Fruit fly (Drosophila melanogaster): ENCODE measurements around the gene PGRP-SA.
A peak's percentile ranks its signal among the peaks of the same experiment; 100 is the strongest.

PGRP-SA gene

dm6 chrX:11555070-11555469, 6.4 kb upstream of the PGRP-SA start (continued):
- no peak for TF ChIP-seq pros (GFP tag; optimal IDR thresholded peaks at IDR 0.05)
- peak; percentile 6 for TF ChIP-seq CG4424 (GFP tag; optimal IDR thresholded peaks at IDR 0.05)
- no peak for TF ChIP-seq chm (GFP tag; IDR thresholded peaks at IDR 0.05)
- TF ChIP-seq emc (GFP tag; optimal IDR thresholded peaks at IDR 0.05) = no peak
- no peak for TF ChIP-seq croc (GFP tag; conservative IDR thresholded peaks at IDR 0.05)
- TF ChIP-seq CG12769 (tag; optimal IDR thresholded peaks at IDR 0.05) = no peak
- no peak for TF ChIP-seq slou (GFP tag; optimal IDR thresholded peaks at IDR 0.05)
- no peak for TF ChIP-seq CG18262 (tag; optimal IDR thresholded peaks at IDR 0.05)
- no peak for TF ChIP-seq Hmx (GFP tag; optimal IDR thresholded peaks at IDR 0.05)
- peak; percentile 12 for TF ChIP-seq CG11504 (tag; optimal IDR thresholded peaks at IDR 0.05)
- no peak for TF ChIP-seq CG8924 (tag; optimal IDR thresholded peaks at IDR 0.05)
- TF ChIP-seq Hr51 (GFP tag; optimal IDR thresholded peaks at IDR 0.05) = peak in 1 of 2 experiments; percentile 14

- TF ChIP-seq CG4360 (GFP tag; IDR thresholded peaks at IDR 0.05) (no peak), CG12769 (tag; optimal IDR thresholded peaks at IDR 0.05) (peak; percentile 70), CG10543 (GFP tag; optimal IDR thresholded peaks at IDR 0.05) (peak; percentile 78), row (GFP tag; IDR thresholded peaks at IDR 0.05) (0 out of 3 replicates have a peak, but pooled peaks have one; percentile 5), sd (tag; optimal IDR thresholded peaks at IDR 0.05) (peak; percentile 18), crol (GFP tag; IDR thresholded peaks at IDR 0.05) (peak; percentile 80), so (GFP tag; IDR thresholded peaks at IDR 0.05) (0 out of 3 replicates have a peak, but pooled peaks have one; percentile 20), CG6689 (GFP tag; IDR thresholded peaks at IDR 0.05) (no peak), Deaf1 (tag; optimal IDR thresholded peaks at IDR 0.05) (peak; percentile 27)
Observed at dm6 chrX:11556774-11557173, 4.7 kb upstream of the PGRP-SA start.

DNA sequence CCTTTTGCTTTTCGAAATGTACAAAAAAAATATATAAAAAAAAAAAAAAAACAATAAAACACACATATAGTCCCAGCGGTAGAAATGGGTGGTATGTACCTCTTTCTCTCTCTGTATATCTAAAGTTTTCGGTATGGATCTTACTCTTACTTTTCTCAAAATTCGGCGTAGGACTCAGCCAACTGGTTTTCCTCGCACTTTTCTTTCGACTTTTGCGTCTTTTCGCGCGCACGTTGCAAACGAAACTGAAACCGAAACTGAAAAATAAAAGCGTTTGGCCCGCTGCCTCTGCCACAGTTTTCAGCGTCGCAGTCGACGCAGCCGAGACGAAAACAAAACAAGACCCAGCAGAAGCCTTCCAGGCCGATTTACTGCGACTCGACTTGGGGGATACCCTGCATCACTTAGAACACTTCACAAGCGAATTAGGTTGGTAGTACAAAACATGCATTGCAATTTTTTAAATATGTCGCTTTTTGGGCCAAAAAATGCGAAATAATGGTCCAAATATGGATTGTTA, 3.0 kb upstream of the PGRP-SA start, which contains the start of gene CG1572:
Gene CG1572 (minus strand): TSS at position 266 of the 520 bp plus-strand sequence.
- TF ChIP-seq ATbp (GFP tag; optimal IDR thresholded peaks at IDR 0.05) (no peak), ewg (GFP tag; optimal IDR thresholded peaks at IDR 0.05) (no peak), sens (GFP tag) (no peak), CG4424 (GFP tag; optimal IDR thresholded peaks at IDR 0.05) (no peak), dysf (GFP tag; IDR thresholded peaks at IDR 0.05) (no peak), CG2120 (GFP tag; optimal IDR thresholded peaks at IDR 0.05) (peak; percentile 13), emc (GFP tag; optimal IDR thresholded peaks at IDR 0.05) (no peak), CG4282 (GFP tag; optimal IDR thresholded peaks at IDR 0.05) (no peak), Ets65A (GFP tag) (peak; percentile 87), CG17186 (GFP tag; optimal IDR thresholded peaks at IDR 0.05) (no peak), zfh1 (GFP tag; IDR thresholded peaks at IDR 0.05) (peak; percentile 46; the same call in 1 of the 3 replicates), bigmax (GFP tag; optimal IDR thresholded peaks at IDR 0.05) (no peak), fd3F (GFP tag; optimal IDR thresholded peaks at IDR 0.05) (no peak), TFAM (GFP tag; optimal IDR thresholded peaks at IDR 0.05) (no peak), CG10267 (tag; optimal IDR thresholded peaks at IDR 0.05) (no peak), eyg (GFP tag; optimal IDR thresholded peaks at IDR 0.05) (no peak), lov (optimal IDR thresholded peaks at IDR 0.05) (no peak), lov (GFP tag; IDR thresholded peaks at IDR 0.05) (no peak), CG11723 (GFP tag; optimal IDR thresholded peaks at IDR 0.05) (no peak), CG15601 (tag; optimal IDR thresholded peaks at IDR 0.05) (no peak), hkb (optimal IDR thresholded peaks at IDR 0.05) (no peak), hkb (GFP tag; IDR thresholded peaks at IDR 0.05) (0 out of 2 replicates have a peak, but pooled peaks have one; percentile 18), Med (GFP tag) (peak; percentile 79), CG11456 (GFP tag; IDR thresholded peaks at IDR 0.05) (no peak), wor (GFP tag; IDR thresholded peaks at IDR 0.05) (no peak), Blimp-1 (GFP tag; optimal IDR thresholded peaks at IDR 0.05) (peak; percentile 85), chm (GFP tag; IDR thresholded peaks at IDR 0.05) (peak; percentile 23; the same call in 1 of the 2 replicates), Ada2b (GFP tag; IDR thresholded peaks at IDR 0.05) (no peak), CG1024 (GFP tag; IDR thresholded peaks at IDR 0.05) (no peak), gsb-n (tag; optimal IDR thresholded peaks at IDR 0.05) (no peak), CG34376 (GFP tag; optimal IDR thresholded peaks at IDR 0.05) (no peak), CG34422 (GFP tag; IDR thresholded peaks at IDR 0.05) (peak; percentile 44; the same call in 1 of the 3 replicates)
